Worm (Caenorhabditis elegans): ENCODE measurements around the gene T05A10.6.

- no peak for TF ChIP-seq scrt-1 (GFP tag; IDR thresholded peaks at IDR 0.05)
- no peak for TF ChIP-seq ama-1 (optimal IDR thresholded peaks at IDR 0.05)
- no peak for TF ChIP-seq hmg-4 (GFP tag; optimal IDR thresholded peaks at IDR 0.05)
- TF ChIP-seq pes-1 (GFP tag; IDR thresholded peaks at IDR 0.05): no peak
- no peak for TF ChIP-seq sea-1 (GFP tag; conservative IDR thresholded peaks at IDR 0.05)
- TF ChIP-seq F13C5.2 (tag; optimal IDR thresholded peaks at IDR 0.05): no peak
- no peak for TF ChIP-seq aly-1 (tag; optimal IDR thresholded peaks at IDR 0.05)
- no peak for TF ChIP-seq hnd-1 (tag; optimal IDR thresholded peaks at IDR 0.05)
- TF ChIP-seq ceh-13 (GFP tag; optimal IDR thresholded peaks at IDR 0.05): no peak
- TF ChIP-seq tbx-37 (GFP tag; conservative IDR thresholded peaks at IDR 0.05): no peak
- no peak for TF ChIP-seq tbx-11 (GFP tag; IDR thresholded peaks at IDR 0.05)
- TF ChIP-seq ets-7 (tag; optimal IDR thresholded peaks at IDR 0.05): no peak
- no peak for TF ChIP-seq B0310.2 (tag; optimal IDR thresholded peaks at IDR 0.05)
- no peak for TF ChIP-seq tra-4 (tag; optimal IDR thresholded peaks at IDR 0.05)
These were observed 2.1 kb downstream of the T05A10.6 start, which contains the start of gene vap-2 for ce11 chrX:10792435-10792834.

Measured in whole organism, early embryonic.